Worm (Caenorhabditis elegans): ENCODE data around the gene tag-314.

Gene tag-314

DNA sequence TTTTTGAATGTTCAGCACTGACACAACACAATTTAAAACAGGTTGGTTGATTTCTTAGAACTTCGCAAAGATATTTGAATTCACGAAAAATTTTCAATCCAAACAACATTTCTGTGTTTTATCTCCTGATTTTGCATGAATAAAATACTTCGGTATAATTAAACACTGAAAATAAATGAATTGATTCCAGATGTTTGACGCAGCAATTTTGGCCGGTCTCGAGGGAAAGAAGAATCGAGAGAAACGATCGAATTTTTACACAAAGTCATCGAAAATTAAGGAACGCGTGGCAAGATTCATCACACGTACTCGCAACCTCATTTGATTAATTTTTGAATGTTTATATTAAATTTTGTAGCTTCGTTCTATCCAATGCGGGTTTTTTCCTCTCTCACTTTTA, 35.7 kb upstream of the tag-314 start:
- TF ChIP-seq die-1 (tag; optimal IDR thresholded peaks at IDR 0.05) = no peak
- TF ChIP-seq egrh-3 (GFP tag; IDR thresholded peaks at IDR 0.05) = no peak
- no peak for TF ChIP-seq rec-8 (tag; optimal IDR thresholded peaks at IDR 0.05)
- no peak for TF ChIP-seq Y67H2A.10 (GFP tag; conservative IDR thresholded peaks at IDR 0.05)
- no peak for TF ChIP-seq lir-1 (GFP tag; conservative IDR thresholded peaks at IDR 0.05)
- no peak for TF ChIP-seq rpc-1 (optimal IDR thresholded peaks at IDR 0.05)
- no peak for TF ChIP-seq rpc-1 (tag; optimal IDR thresholded peaks at IDR 0.05)
- no peak for TF ChIP-seq madf-6 (GFP tag; IDR thresholded peaks at IDR 0.05)
- no peak for TF ChIP-seq sptf-2 (GFP tag; optimal IDR thresholded peaks at IDR 0.05)
- no peak for TF ChIP-seq ztf-6 (GFP tag; IDR thresholded peaks at IDR 0.05)
- no peak for TF ChIP-seq ama-1 (optimal IDR thresholded peaks at IDR 0.05)
- TF ChIP-seq ama-1 (GFP tag; optimal IDR thresholded peaks at IDR 0.05) = no peak
- no peak for TF ChIP-seq dpff-1 (tag; optimal IDR thresholded peaks at IDR 0.05)
- no peak for TF ChIP-seq hlh-26 (GFP tag; conservative IDR thresholded peaks at IDR 0.05)

- TF ChIP-seq aptf-2 (GFP tag; conservative IDR thresholded peaks at IDR 0.05) (no peak), unc-130 (GFP tag; optimal IDR thresholded peaks at IDR 0.05) (no peak), lsy-27 (tag; optimal IDR thresholded peaks at IDR 0.05; ENCODE audit: borderline replicate concordance, insufficient read depth) (no peak), lir-1 (GFP tag; conservative IDR thresholded peaks at IDR 0.05) (no peak), ztf-26 (tag; optimal IDR thresholded peaks at IDR 0.05) (no peak)
These were observed 34.8 kb upstream of the tag-314 start, which contains the start of gene F22E12.3 for ce11 chrV:10463276-10463675. Gene F22E12.3, minus strand, starts transcription at chrV:10463376.

DNA sequence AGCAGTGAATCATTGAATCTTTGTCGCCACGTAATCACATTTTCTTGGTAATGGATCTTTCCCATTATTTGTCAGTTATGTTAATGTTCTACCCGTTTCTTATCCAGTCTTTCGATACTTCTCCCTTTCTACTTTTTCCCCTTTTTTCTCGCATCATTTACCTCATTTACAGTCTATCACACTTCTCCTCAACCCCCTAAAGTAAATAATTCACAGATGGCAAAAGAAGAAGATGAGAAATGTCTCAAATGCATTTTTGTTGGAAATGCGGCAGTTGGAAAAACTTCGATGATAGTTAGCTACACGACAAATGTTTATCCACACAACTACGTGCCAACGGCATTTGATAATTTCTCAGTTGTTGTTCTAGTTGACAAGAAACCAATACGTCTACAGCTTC, 33.6 kb upstream of the tag-314 start, which contains the start of gene chw-1:
Gene chw-1, plus strand, starts transcription at position 217 of the 400 bp plus-strand sequence.
- TF ChIP-seq tlf-1 (GFP tag; optimal IDR thresholded peaks at IDR 0.05) (no peak), nfya-2 (GFP tag; IDR thresholded peaks at IDR 0.05) (no peak), B0261.1 (tag; optimal IDR thresholded peaks at IDR 0.05) (no peak), hlh-26 (GFP tag; conservative IDR thresholded peaks at IDR 0.05) (no peak), lin-54 (GFP tag; optimal IDR thresholded peaks at IDR 0.05) (no peak), dpl-1 (GFP tag; optimal IDR thresholded peaks at IDR 0.05) (no peak), ceh-79 (tag; optimal IDR thresholded peaks at IDR 0.05) (no peak), hrde-1 (tag; optimal IDR thresholded peaks at IDR 0.05; ENCODE audit: borderline replicate concordance) (no peak)

DNA sequence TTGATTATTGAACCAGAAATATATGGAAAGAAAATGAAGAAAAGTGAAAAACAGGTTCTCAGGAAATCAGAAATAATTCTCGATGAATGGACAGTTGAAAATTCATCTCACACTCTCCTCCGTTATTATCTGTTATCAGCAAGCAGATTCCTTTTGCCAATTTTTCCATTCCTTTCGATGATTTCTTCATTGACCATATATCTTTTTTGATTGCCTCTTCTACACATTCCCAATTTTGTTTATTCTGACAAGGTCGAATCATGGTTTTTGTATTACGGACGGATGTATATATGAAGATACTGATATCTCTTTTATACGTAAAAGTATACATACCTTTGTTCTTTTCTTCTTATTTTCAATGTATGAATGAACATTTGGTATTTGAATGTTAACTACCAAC, 32.2 kb upstream of the tag-314 start:
- TF ChIP-seq mes-4 (tag; optimal IDR thresholded peaks at IDR 0.05) (no peak), K11D2.4 (GFP tag; IDR thresholded peaks at IDR 0.05) (no peak), nhr-27 (tag; optimal IDR thresholded peaks at IDR 0.05) (no peak), nfya-2 (GFP tag; IDR thresholded peaks at IDR 0.05) (no peak), nfya-1 (tag; optimal IDR thresholded peaks at IDR 0.05; ENCODE audit: borderline replicate concordance, insufficient read depth) (no peak), zfh-2 (GFP tag; conservative IDR thresholded peaks at IDR 0.05) (no peak), lin-40 (tag; optimal IDR thresholded peaks at IDR 0.05) (no peak), snpc-3.4 (tag; optimal IDR thresholded peaks at IDR 0.05) (no peak), aptf-2 (GFP tag; conservative IDR thresholded peaks at IDR 0.05) (no peak), lir-1 (GFP tag; conservative IDR thresholded peaks at IDR 0.05) (no peak), egrh-3 (GFP tag; IDR thresholded peaks at IDR 0.05) (no peak), rcor-1 (GFP tag; IDR thresholded peaks at IDR 0.05) (no peak), lin-26 (GFP tag; IDR thresholded peaks at IDR 0.05) (no peak)

Data from whole organism, young adult.